Fruit fly (Drosophila melanogaster) whole organism, wandering third instar larva: ENCODE measurements around the gene CG7326.

ENCODE experiments used
- Abd-B ChIP-seq: fragments of >200 bp; optimal IDR thresholded peaks from 2 replicates; lab custom pipeline; 2017; ENCODE audit warnings: missing biosample characterization, missing genetic modification characterization
- br ChIP-seq: fragments of 200-800 bp; sonication (Bioruptor generic); optimal IDR thresholded peaks from 2 replicates; lab custom pipeline; 2016; ENCODE audit warnings: missing biosample characterization, missing genetic modification characterization
- h ChIP-seq: fragments of 200-800 bp; sonication (Bioruptor generic); optimal IDR thresholded peaks from 3 replicates; lab custom pipeline; 2016; ENCODE audit warnings: missing biosample characterization, mild to moderate bottlenecking, missing genetic modification characterization
- jim ChIP-seq: fragments of 175-275, 200-325 bp; sonication (Bioruptor generic); optimal IDR thresholded peaks from 2 replicates; lab custom pipeline; 2016; ENCODE audit warnings: missing biosample characterization, mild to moderate bottlenecking, missing genetic modification characterization
- pan ChIP-seq: fragments of >200 bp; optimal IDR thresholded peaks from 2 replicates; lab custom pipeline; 2017
- psq ChIP-seq: fragments of 200-800 bp; sonication (Bioruptor generic); optimal IDR thresholded peaks from 3 replicates; lab custom pipeline; 2017; ENCODE audit warnings: missing biosample characterization, mild to moderate bottlenecking, missing genetic modification characterization, moderate library complexity
- tai ChIP-seq: sonication (Bioruptor generic); optimal IDR thresholded peaks from 2 replicates; lab custom pipeline; 2016; ENCODE audit warnings: missing biosample characterization, missing genetic modification characterization

DNA sequence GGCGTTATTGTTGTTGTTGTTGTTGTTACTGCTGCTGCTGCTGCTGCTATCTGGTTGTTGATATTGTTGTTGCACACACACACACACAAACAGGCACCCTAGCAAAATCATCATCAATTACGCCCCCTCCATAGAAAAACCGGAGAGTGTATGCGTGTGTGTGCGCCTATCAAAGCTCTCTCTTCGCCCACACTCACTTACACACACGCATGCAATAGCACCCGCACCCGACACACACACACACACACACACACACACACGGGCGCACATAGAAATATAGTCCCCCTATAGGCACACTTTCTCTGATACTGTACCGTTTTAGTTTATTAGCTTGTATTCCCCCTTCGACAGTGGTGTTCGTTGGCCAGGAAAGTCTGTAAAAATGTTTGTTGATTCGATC lies 49.2 kb downstream of the CG7326 start:
- TF ChIP-seq h (GFP tag; lab: Kevin White, UChicago) (no peak), jim (GFP tag; lab: Kevin White, UChicago) (no peak), Abd-B (GFP tag; lab: Kevin White, UChicago) (no peak), psq (GFP tag; lab: Kevin White, UChicago) (no peak), br (GFP tag; lab: Kevin White, UChicago) (no peak), tai (no peak), pan (no peak)
